Worm (Caenorhabditis elegans) whole organism, L4 larva: ENCODE measurements around the gene ZK795.2.

Experiments
- fkh-10 ChIP-seq: fragments of 150-350 bp; optimal IDR thresholded peaks from 2 replicates; lab custom pipeline; 2014; ENCODE audit warnings: missing biosample characterization, missing genetic modification reagents, missing genetic modification characterization
- nhr-41 ChIP-seq: fragments of 200-800 bp; sonication (Bioruptor generic); IDR thresholded peaks from 2 replicates; pipeline ENCODE4 v1.3.6; 2022; ENCODE audit warnings: missing genetic modification reagents, missing genetic modification characterization, missing compliant biosample characterization

DNA sequence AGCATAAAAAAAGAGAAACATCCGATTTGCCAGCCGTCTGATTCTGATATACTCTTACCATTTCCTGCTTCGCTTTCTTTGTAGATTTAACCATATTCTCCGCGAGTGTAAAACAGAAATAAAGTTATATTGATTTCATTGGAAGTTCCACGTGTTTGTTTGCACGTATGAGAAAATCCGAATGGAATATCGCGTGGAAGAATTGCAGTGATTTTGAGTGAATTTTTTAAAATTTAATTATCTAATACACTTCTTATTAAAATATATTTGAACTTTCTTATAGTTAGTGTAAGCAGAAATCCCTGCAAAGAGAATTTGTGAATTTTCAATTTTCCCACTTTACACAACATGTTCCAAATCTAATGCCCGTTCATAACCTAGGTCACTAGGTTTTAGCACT is 27.7 kb downstream of the ZK795.2 start, which contains the start of gene F53B2.5:
- TF ChIP-seq nhr-41 (GFP tag; lab: Robert Waterston, UW) (no peak), fkh-10 (GFP tag; lab: Kevin White, UChicago) (no peak)
